Fruit fly (Drosophila melanogaster) whole organism, embryonic: ENCODE results near the gene CG11267.

Experiments used
- Ada2b ChIP-seq: fragments of 200-800 bp; sonication (Bioruptor generic); IDR thresholded peaks from 2 replicates; pipeline ENCODE4 v1.3.6; 2022; ENCODE audit warnings: missing biosample characterization, missing genetic modification characterization
- BtbVII ChIP-seq: fragments of 200-800 bp; sonication (Bioruptor generic); optimal IDR thresholded peaks from 3 replicates; lab custom pipeline; 2017; ENCODE audit warnings: missing biosample characterization, mild to moderate bottlenecking, missing genetic modification characterization
- CG1024 ChIP-seq: fragments of 200-800 bp; sonication (Bioruptor generic); IDR thresholded peaks from 2 replicates; pipeline ENCODE4 v1.3.6; 2022; ENCODE audit warnings: missing biosample characterization, missing genetic modification characterization
- CG11093 ChIP-seq: fragments of 200-800 bp; sonication (Bioruptor generic); IDR thresholded peaks from 3 replicates; pipeline ENCODE4 v1.3.6; 2022; ENCODE audit warnings: missing biosample characterization, missing genetic modification characterization
- CG12236 ChIP-seq: fragments of 200-800 bp; sonication (Bioruptor generic); optimal IDR thresholded peaks from 2 replicates; lab custom pipeline; 2016; ENCODE audit warnings: missing biosample characterization, missing genetic modification characterization
- CG12391 ChIP-seq: fragments of 200-800 bp; sonication (Bioruptor generic); optimal IDR thresholded peaks from 3 replicates; lab custom pipeline; 2018; ENCODE audit warnings: missing biosample characterization, mild to moderate bottlenecking, missing genetic modification characterization, moderate library complexity
- CG12744 ChIP-seq: fragments of 200-800 bp; sonication (Bioruptor generic); optimal IDR thresholded peaks from 2 replicates; lab custom pipeline; 2016; ENCODE audit warnings: missing biosample characterization, missing genetic modification characterization
- CG16815 ChIP-seq: fragments of 200-800 bp; sonication (Bioruptor generic); optimal IDR thresholded peaks from 3 replicates; lab custom pipeline; 2017; ENCODE audit warnings: missing biosample characterization, mild to moderate bottlenecking, missing genetic modification characterization
- CG17328 ChIP-seq: fragments of 200-800 bp; sonication (Bioruptor generic); IDR thresholded peaks from 2 replicates; pipeline ENCODE4 v1.3.6; 2022; ENCODE audit warnings: missing biosample characterization, missing genetic modification characterization
- CG17385 ChIP-seq: fragments of 200-800 bp; sonication (Bioruptor generic); optimal IDR thresholded peaks from 3 replicates; lab custom pipeline; 2018; ENCODE audit warnings: missing biosample characterization, mild to moderate bottlenecking, missing genetic modification characterization
- CG17912 ChIP-seq: fragments of 200-800 bp; sonication (Bioruptor generic); optimal IDR thresholded peaks from 2 replicates; lab custom pipeline; 2018; ENCODE audit warnings: missing biosample characterization, mild to moderate bottlenecking, missing genetic modification characterization
- CG1792 ChIP-seq: fragments of 200-800 bp; sonication (Bioruptor generic); optimal IDR thresholded peaks from 2 replicates; lab custom pipeline; 2016; ENCODE audit warnings: missing biosample characterization, missing genetic modification characterization
- CG18764 ChIP-seq: fragments of 200-800 bp; sonication (Bioruptor generic); optimal IDR thresholded peaks from 3 replicates; lab custom pipeline; 2016; ENCODE audit warnings: missing biosample characterization, missing genetic modification characterization
- CG30403 ChIP-seq: fragments of 200-800 bp; sonication (Bioruptor generic); optimal IDR thresholded peaks from 3 replicates; lab custom pipeline; 2016; ENCODE audit warnings: missing biosample characterization, missing genetic modification characterization
- CG3281 ChIP-seq: fragments of 200-800 bp; sonication (Bioruptor generic); optimal IDR thresholded peaks from 3 replicates; lab custom pipeline; 2017; ENCODE audit warnings: missing biosample characterization, mild to moderate bottlenecking, missing genetic modification characterization
- CG4282 ChIP-seq: fragments of 200-800 bp; sonication (Bioruptor generic); optimal IDR thresholded peaks from 2 replicates; lab custom pipeline; 2016; ENCODE audit warnings: missing biosample characterization, missing genetic modification characterization
- CG6854 ChIP-seq: fragments of 200-800 bp; sonication (Bioruptor generic); optimal IDR thresholded peaks from 3 replicates; lab custom pipeline; 2017; ENCODE audit warnings: missing biosample characterization, mild to moderate bottlenecking, missing genetic modification characterization
- CG7271 ChIP-seq: fragments of 200-800 bp; sonication (Bioruptor generic); optimal IDR thresholded peaks from 2 replicates; lab custom pipeline; 2018; ENCODE audit warnings: missing biosample characterization, mild to moderate bottlenecking, missing genetic modification characterization, moderate library complexity
- CG8281 ChIP-seq: fragments of 200-800 bp; sonication (Bioruptor generic); optimal IDR thresholded peaks from 2 replicates; lab custom pipeline; 2018; ENCODE audit warnings: missing biosample characterization, mild to moderate bottlenecking, missing genetic modification characterization, moderate library complexity
- CG8388 ChIP-seq: fragments of 200-800 bp; sonication (Bioruptor generic); optimal IDR thresholded peaks from 2 replicates; lab custom pipeline; 2019; ENCODE audit warnings: missing biosample characterization, mild to moderate bottlenecking, missing genetic modification characterization, moderate library complexity
- CG9727 ChIP-seq: fragments of 200-800 bp; sonication (Bioruptor generic); optimal IDR thresholded peaks from 3 replicates; lab custom pipeline; 2017; ENCODE audit warnings: missing biosample characterization, mild to moderate bottlenecking, missing genetic modification characterization
- CG9797 ChIP-seq: fragments of 200-800 bp; sonication (Bioruptor generic); optimal IDR thresholded peaks from 3 replicates; lab custom pipeline; 2018; ENCODE audit warnings: missing biosample characterization, mild to moderate bottlenecking, missing genetic modification characterization
- Deaf1 ChIP-seq: fragments of 200-800 bp; optimal IDR thresholded peaks from 3 replicates; lab custom pipeline; 2019; ENCODE audit warnings: missing biosample characterization, mild to moderate bottlenecking, missing genetic modification characterization, moderate library complexity
- Doc2 ChIP-seq: fragments of 200-800 bp; sonication (Bioruptor generic); IDR thresholded peaks from 2 replicates; pipeline ENCODE4 v1.3.6; 2022; ENCODE audit warnings: missing biosample characterization, missing genetic modification characterization
- Hmx ChIP-seq: fragments of 200-800 bp; sonication (Bioruptor generic); optimal IDR thresholded peaks from 2 replicates; lab custom pipeline; 2016; ENCODE audit warnings: missing biosample characterization, missing genetic modification characterization
- NC2α ChIP-seq: fragments of 200-800 bp; sonication (Bioruptor generic); optimal IDR thresholded peaks from 2 replicates; lab custom pipeline; 2016; ENCODE audit warnings: missing biosample characterization, missing genetic modification characterization
- Opbp ChIP-seq: fragments of 200-800 bp; sonication (Bioruptor generic); IDR thresholded peaks from 3 replicates; pipeline ENCODE4 v1.3.6; 2022; ENCODE audit warnings: missing biosample characterization, missing genetic modification characterization; ENCODE audit not compliant: partially characterized antibody
- Optix ChIP-seq: fragments of 200-800 bp; sonication (Bioruptor generic); IDR thresholded peaks from 3 replicates; pipeline ENCODE4 v1.3.6; 2022; ENCODE audit warnings: missing biosample characterization, missing genetic modification characterization
- Ravus ChIP-seq: fragments of 200-800 bp; sonication (Bioruptor generic); IDR thresholded peaks from 2 replicates; pipeline ENCODE4 v1.3.6; 2022; ENCODE audit warnings: missing biosample characterization, missing genetic modification characterization
- ab ChIP-seq: fragments of 200-800 bp; sonication (Bioruptor generic); optimal IDR thresholded peaks from 2 replicates; lab custom pipeline; 2016; ENCODE audit warnings: missing biosample characterization, missing genetic modification characterization
- abd-A ChIP-seq: fragments of 200-800 bp; sonication (Bioruptor generic); optimal IDR thresholded peaks from 3 replicates; lab custom pipeline; 2019; ENCODE audit warnings: missing biosample characterization, mild to moderate bottlenecking, missing genetic modification characterization, moderate library complexity
- al ChIP-seq: fragments of 200-800 bp; sonication (Bioruptor generic); IDR thresholded peaks from 2 replicates; pipeline ENCODE4 v1.3.6; 2022; ENCODE audit warnings: missing biosample characterization, missing genetic modification characterization
- bsh ChIP-seq, 2 experiments: fragments of 200-800 bp; sonication (Bioruptor generic); optimal IDR thresholded peaks; 2 replicates each; lab custom pipeline; 2017 to 2018; ENCODE audit warnings: mild to moderate bottlenecking in 2 of 2, missing biosample characterization in 2 of 2, missing genetic modification characterization in 2 of 2, moderate library complexity in 1 of 2
- dpn ChIP-seq, 2 experiments: fragments of 200-800 bp; sonication (Bioruptor generic); optimal IDR thresholded peaks; 3 replicates each; lab custom pipeline; 2016; ENCODE audit warnings: missing biosample characterization in 2 of 2, missing genetic modification characterization in 2 of 2
- ewg ChIP-seq: fragments of 200-800 bp; sonication (Bioruptor generic); optimal IDR thresholded peaks from 3 replicates; lab custom pipeline; 2017; ENCODE audit warnings: mild to moderate bottlenecking, missing biosample characterization, missing genetic modification reagents, missing genetic modification characterization
- hb ChIP-seq: fragments of 200-800 bp; sonication (Bioruptor generic); IDR thresholded peaks from 3 replicates; pipeline ENCODE4 v1.3.6; 2022; ENCODE audit warnings: missing biosample characterization, missing genetic modification characterization; ENCODE audit not compliant: partially characterized antibody
- hth ChIP-seq: fragments of >200 bp; optimal IDR thresholded peaks from 2 replicates; lab custom pipeline; 2017; ENCODE audit warnings: inconsistent platforms
- lola ChIP-seq, 3 experiments: fragments of >200 bp in 2 of 3; fragments of 200-800 bp in 1 of 3; sonication (Bioruptor generic) in 1 of 3; optimal IDR thresholded peaks; 2 replicates each; lab custom pipeline; 2017 to 2019; ENCODE audit warnings: missing biosample characterization in 3 of 3, missing genetic modification characterization in 3 of 3, mild to moderate bottlenecking in 1 of 3, moderate library complexity in 1 of 3
- luna ChIP-seq: fragments of 200-800 bp; sonication (Bioruptor generic); optimal IDR thresholded peaks from 2 replicates; lab custom pipeline; 2016; ENCODE audit warnings: missing biosample characterization, missing genetic modification characterization
- otp ChIP-seq: fragments of 200-800 bp; sonication (Bioruptor generic); IDR thresholded peaks from 3 replicates; pipeline ENCODE4, ENCODE4 v1.3.6; 2022; ENCODE audit warnings: missing biosample characterization, missing genetic modification characterization
- pnt ChIP-seq: fragments of 200-800 bp; sonication (Bioruptor generic); optimal IDR thresholded peaks from 3 replicates; lab custom pipeline; 2016; ENCODE audit warnings: missing biosample characterization, missing genetic modification characterization
- salm ChIP-seq: fragments of 200-800 bp; sonication (Bioruptor generic); optimal IDR thresholded peaks from 2 replicates; lab custom pipeline; 2018; ENCODE audit warnings: missing biosample characterization, mild to moderate bottlenecking, missing genetic modification characterization
- scrt ChIP-seq: fragments of 200-800 bp; sonication (Bioruptor generic); optimal IDR thresholded peaks from 2 replicates; lab custom pipeline; 2018; ENCODE audit warnings: missing biosample characterization, mild to moderate bottlenecking, missing genetic modification characterization, moderate library complexity
- so ChIP-seq: fragments of 200-800 bp; sonication (Bioruptor generic); IDR thresholded peaks from 3 replicates; pipeline ENCODE4 v1.3.6; 2022; ENCODE audit warnings: missing biosample characterization, missing genetic modification characterization
- tap ChIP-seq: fragments of 200-800 bp; optimal IDR thresholded peaks from 3 replicates; lab custom pipeline; 2019; ENCODE audit warnings: missing biosample characterization, mild to moderate bottlenecking, missing genetic modification characterization, moderate library complexity
- tgo ChIP-seq: fragments of 200-800 bp; sonication (Bioruptor generic); IDR thresholded peaks from 3 replicates; pipeline ENCODE4 v1.3.6; 2022; ENCODE audit warnings: missing biosample characterization, missing genetic modification characterization
- ttk ChIP-seq: fragments of 200-800 bp; sonication (Bioruptor generic); IDR thresholded peaks from 2 replicates; pipeline ENCODE4 v2.1.2; 2022; ENCODE audit warnings: missing biosample characterization, missing genetic modification characterization
- yki ChIP-seq: fragments of >200 bp; optimal IDR thresholded peaks from 3 replicates; lab custom pipeline; 2018
- z ChIP-seq: fragments of 200-800 bp; sonication (Bioruptor generic); IDR thresholded peaks from 3 replicates; pipeline ENCODE4 v1.3.6; 2022; ENCODE audit warnings: missing biosample characterization, missing genetic modification characterization

The CG11267 gene

dm6 chr3L:13041292-13042067, 25.6 kb downstream of the CG11267 start, which contains the start of gene RpS4 (continued):
- TF ChIP-seq abd-A: peak; percentile 11
- peak; percentile 1; the same call in 1 of the 2 replicates for TF ChIP-seq Ravus (GFP tag; lab: Robert Waterston, UW)
- TF ChIP-seq salm: peak; percentile 88
- TF ChIP-seq hth (lab: Kevin White, UChicago): no peak
- peak; percentile 73 for TF ChIP-seq CG8281
- peak; percentile 78 for TF ChIP-seq tgo (GFP tag; lab: Robert Waterston, UW)
- peak; percentile 94 for TF ChIP-seq CG6854
- TF ChIP-seq so (GFP tag; lab: Robert Waterston, UW): peak; percentile 68; the same call in 1 of the 3 replicates
- TF ChIP-seq CG1792: peak; percentile 75
- peak; percentile 83 to 87 for TF ChIP-seq bsh (GFP tag; optimal IDR thresholded peaks at IDR 0.05; lab: Kevin White, UChicago)
- peak; percentile 73 for TF ChIP-seq CG30403 (GFP tag; lab: Kevin White, UChicago)
- no peak for TF ChIP-seq Hmx (GFP tag; lab: Kevin White, UChicago)
- TF ChIP-seq NC2α (GFP tag; lab: Kevin White, UChicago): peak; percentile 61
- peak; percentile 75 for TF ChIP-seq Optix (GFP tag; lab: Robert Waterston, UW)
- peak; percentile 67 for TF ChIP-seq al (GFP tag; lab: Robert Waterston, UW)
- peak; percentile 97 for TF ChIP-seq CG9797
- peak; percentile 95 for TF ChIP-seq CG17328
- peak; percentile 88 for TF ChIP-seq ewg (GFP tag; lab: Kevin White, UChicago)
- TF ChIP-seq hb (GFP tag; lab: Robert Waterston, UW): no peak
- peak; percentile 44 for TF ChIP-seq Deaf1 (tag; lab: Kevin White, UChicago)
- peak; percentile 79 for TF ChIP-seq tap
- TF ChIP-seq pnt (GFP tag; lab: Kevin White, UChicago): peak; percentile 63
- no peak for TF ChIP-seq yki (lab: Kevin White, UChicago)
- TF ChIP-seq CG8388 (GFP tag; lab: Kevin White, UChicago): peak; percentile 71
- peak; percentile 53 for TF ChIP-seq Ada2b (GFP tag; lab: Robert Waterston, UW)
- TF ChIP-seq CG17385: peak; percentile 92
- peak; percentile 97 for TF ChIP-seq CG7271 (tag; lab: Kevin White, UChicago)
- TF ChIP-seq CG12744 (GFP tag; lab: Kevin White, UChicago): peak; percentile 79
- peak; percentile 92 for TF ChIP-seq otp (GFP tag; lab: Robert Waterston, UW)
- TF ChIP-seq ttk (GFP tag; lab: Robert Waterston, UW): peak; percentile 76
- peak; percentile 60 for TF ChIP-seq ab (GFP tag; lab: Kevin White, UChicago)
- TF ChIP-seq CG12391 (tag; lab: Kevin White, UChicago): peak; percentile 80
- TF ChIP-seq BtbVII (GFP tag; lab: Kevin White, UChicago): peak; percentile 95
- peak; percentile 82 for TF ChIP-seq CG1024
- peak; percentile 29; the same call in 2 of the 3 replicates for TF ChIP-seq Opbp
- peak; percentile 60 for TF ChIP-seq CG16815 (GFP tag; lab: Kevin White, UChicago)
- TF ChIP-seq lola (GFP tag; optimal IDR thresholded peaks at IDR 0.05; lab: Kevin White, UChicago): peak in 1 of 3 experiments; percentile 40
- peak; percentile 92 for TF ChIP-seq scrt (GFP tag; lab: Kevin White, UChicago)
- peak; percentile 93 for TF ChIP-seq CG9727 (GFP tag; lab: Kevin White, UChicago)
- peak; percentile 50; the same call in 1 of the 3 replicates for TF ChIP-seq z (GFP tag; lab: Robert Waterston, UW)
- TF ChIP-seq CG3281 (GFP tag; lab: Kevin White, UChicago): peak; percentile 95
- TF ChIP-seq CG11093 (GFP tag; lab: Robert Waterston, UW): peak; percentile 49; the same call in 2 of the 3 replicates
- TF ChIP-seq luna (GFP tag; lab: Kevin White, UChicago): peak; percentile 69
- peak; percentile 98 for TF ChIP-seq CG17912 (GFP tag; lab: Kevin White, UChicago)
- TF ChIP-seq CG18764 (GFP tag; lab: Kevin White, UChicago): peak; percentile 69
- TF ChIP-seq CG4282 (GFP tag; lab: Kevin White, UChicago): peak; percentile 68
- TF ChIP-seq CG12236 (GFP tag; lab: Kevin White, UChicago): peak; percentile 82
- TF ChIP-seq Doc2 (GFP tag; lab: Robert Waterston, UW): no peak
- peak; percentile 53 to 85 for TF ChIP-seq dpn (GFP tag; optimal IDR thresholded peaks at IDR 0.05; lab: Kevin White, UChicago)
